Worm (Caenorhabditis elegans) whole organism, late embryonic: ENCODE data around the gene F22F4.4.

Experiments
- C38D4.7 ChIP-seq: fragments of 200-800 bp; sonication (Bioruptor generic); optimal IDR thresholded peaks from 2 replicates; lab custom pipeline; 2018; ENCODE audit warnings: mild to moderate bottlenecking, missing genetic modification characterization, moderate library complexity, missing compliant biosample characterization
- ama-1 ChIP-seq: fragments of 150-350 bp; optimal IDR thresholded peaks from 2 replicates; lab custom pipeline; 2014
- ceh-45 ChIP-seq: fragments of 200-800 bp; sonication (Bioruptor generic); IDR thresholded peaks from 2 replicates; pipeline ENCODE4 v1.3.6; 2022; ENCODE audit warnings: missing genetic modification reagents, missing genetic modification characterization, missing compliant biosample characterization
- ceh-9 ChIP-seq: sonication (generic microtip); optimal IDR thresholded peaks from 2 replicates; lab custom pipeline; 2016; ENCODE audit warnings: mild to moderate bottlenecking, missing genetic modification characterization, inconsistent platforms, missing compliant biosample characterization
- hlh-15 ChIP-seq: sonication (generic microtip); optimal IDR thresholded peaks from 2 replicates; lab custom pipeline; 2016; ENCODE audit warnings: missing genetic modification characterization, missing compliant biosample characterization
- nfya-1 ChIP-seq: sonication (generic microtip); optimal IDR thresholded peaks from 2 replicates; lab custom pipeline; 2017; ENCODE audit warnings: missing genetic modification characterization, mild to moderate bottlenecking, missing compliant biosample characterization, antibody characterized with exemption, moderate library complexity
- nhr-11 ChIP-seq: fragments of 150-350 bp; optimal IDR thresholded peaks from 2 replicates; lab custom pipeline; 2014; ENCODE audit warnings: missing biosample characterization, missing genetic modification characterization
- pha-4 ChIP-seq: fragments of 150-350 bp; optimal IDR thresholded peaks from 2 replicates; lab custom pipeline; 2018; ENCODE audit warnings: missing biosample characterization, missing genetic modification reagents, missing genetic modification characterization
- pqm-1 ChIP-seq: sonication (generic microtip); optimal IDR thresholded peaks from 2 replicates; lab custom pipeline; 2016; ENCODE audit warnings: missing genetic modification characterization, missing compliant biosample characterization
- sox-4 ChIP-seq: sonication (generic microtip); optimal IDR thresholded peaks from 2 replicates; lab custom pipeline; 2017; ENCODE audit warnings: mild to moderate bottlenecking, missing genetic modification characterization, inconsistent platforms, missing compliant biosample characterization

DNA sequence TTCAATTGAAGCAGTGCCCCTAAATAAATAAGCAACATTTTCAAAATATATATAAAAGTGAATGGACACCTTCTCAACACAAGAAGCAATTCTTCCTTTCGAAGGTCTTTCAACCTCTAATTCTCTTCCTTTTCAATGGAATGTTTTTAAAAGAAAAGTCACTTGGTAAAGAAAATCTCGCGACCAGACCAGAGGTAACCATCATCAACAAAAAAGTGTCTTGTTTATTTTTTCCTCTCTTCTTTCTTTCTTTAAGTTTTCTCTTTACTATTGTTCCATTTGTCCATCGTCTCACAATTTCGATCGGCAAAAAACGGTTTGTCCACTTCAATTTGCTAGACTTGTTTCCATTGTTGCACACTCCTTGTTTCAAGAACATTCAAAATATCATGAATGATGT, 13.8 kb upstream of the F22F4.4 start, which contains the start of gene C09B8.8:
- TF ChIP-seq ama-1 (lab: Kevin White, UChicago) (no peak), pqm-1 (tag; lab: Kevin White, UChicago) (no peak), pha-4 (tag; lab: Kevin White, UChicago) (no peak), ceh-9 (no peak), nhr-11 (tag; lab: Kevin White, UChicago) (no peak), ceh-45 (GFP tag; lab: Robert Waterston, UW) (no peak), sox-4 (tag; lab: Kevin White, UChicago) (no peak), hlh-15 (tag; lab: Kevin White, UChicago) (no peak), C38D4.7 (GFP tag; lab: Kevin White, UChicago) (no peak), nfya-1 (no peak)
